Worm (Caenorhabditis elegans) whole organism, L3 larva: ENCODE data around the gene ZK632.4.

Experiments
- ceh-16 ChIP-seq: sonication (generic microtip); optimal IDR thresholded peaks from 2 replicates; lab custom pipeline; 2017; ENCODE audit warnings: missing biosample characterization, missing genetic modification characterization
- ceh-28 ChIP-seq: fragments of 150-350 bp; optimal IDR thresholded peaks from 2 replicates; lab custom pipeline; 2014; ENCODE audit warnings: missing biosample characterization, missing genetic modification reagents, missing genetic modification characterization
- egl-5 ChIP-seq: fragments of 150-350 bp; optimal IDR thresholded peaks from 2 replicates; lab custom pipeline; 2017; ENCODE audit warnings: missing biosample characterization, missing genetic modification reagents, missing genetic modification characterization, inconsistent platforms
- elt-1 ChIP-seq: fragments of 150-350 bp; optimal IDR thresholded peaks from 2 replicates; lab custom pipeline; 2014; ENCODE audit warnings: missing biosample characterization, missing genetic modification characterization
- elt-2 ChIP-seq: sonication (generic microtip); optimal IDR thresholded peaks from 2 replicates; lab custom pipeline; 2016; ENCODE audit warnings: missing genetic modification reagents, mild to moderate bottlenecking, missing genetic modification characterization, missing compliant biosample characterization
- lin-15B ChIP-seq: fragments of 150-350 bp; optimal IDR thresholded peaks from 2 replicates; lab custom pipeline; 2014; ENCODE audit warnings: missing biosample characterization, missing genetic modification characterization
- nhr-11 ChIP-seq: fragments of 150-350 bp; optimal IDR thresholded peaks from 2 replicates; lab custom pipeline; 2014; ENCODE audit warnings: missing biosample characterization, missing genetic modification characterization
- nhr-28 ChIP-seq: fragments of 150-350 bp; optimal IDR thresholded peaks from 2 replicates; lab custom pipeline; 2014; ENCODE audit warnings: missing biosample characterization, missing genetic modification characterization
- nhr-67 ChIP-seq: fragments of 150-350 bp; optimal IDR thresholded peaks from 2 replicates; lab custom pipeline; 2014; ENCODE audit warnings: missing biosample characterization, missing genetic modification characterization
- nhr-76 ChIP-seq: fragments of 150-350 bp; sonication (generic microtip); optimal IDR thresholded peaks from 5 replicates; lab custom pipeline; 2014; ENCODE audit warnings: missing biosample characterization, missing genetic modification characterization
- unc-62 ChIP-seq: fragments of 150-350 bp; sonication (generic microtip); optimal IDR thresholded peaks from 4 replicates; lab custom pipeline; 2014; ENCODE audit warnings: missing biosample characterization, missing genetic modification reagents, missing genetic modification characterization
- zag-1 ChIP-seq: fragments of 150-350 bp; optimal IDR thresholded peaks from 2 replicates; lab custom pipeline; 2014; ENCODE audit warnings: missing biosample characterization, missing genetic modification characterization
- ztf-11 ChIP-seq: fragments of 150-350 bp; optimal IDR thresholded peaks from 2 replicates; lab custom pipeline; 2014; ENCODE audit warnings: missing biosample characterization, missing genetic modification characterization
- ztf-4 ChIP-seq: fragments of 150-350 bp; optimal IDR thresholded peaks from 2 replicates; lab custom pipeline; 2014; ENCODE audit warnings: missing biosample characterization, missing genetic modification characterization

DNA sequence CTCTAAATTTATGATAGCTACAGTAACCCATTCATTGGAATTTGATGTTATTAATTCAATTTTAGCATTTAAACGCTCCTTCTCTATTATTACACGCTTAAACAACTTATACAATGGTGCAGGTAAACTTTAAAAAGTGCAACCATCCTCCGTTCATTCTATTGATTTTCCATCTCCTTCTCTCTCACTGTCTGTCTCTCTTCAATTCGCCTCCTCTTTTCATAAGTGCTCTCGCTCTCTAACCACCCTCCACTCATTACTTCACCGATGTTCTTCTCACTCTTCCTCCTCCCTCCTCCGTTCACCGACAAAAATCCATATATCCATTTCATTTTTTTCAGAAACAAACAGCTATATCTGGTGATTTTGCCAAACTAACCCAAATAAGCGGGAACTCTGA, 41.1 kb downstream of the ZK632.4 start, which contains the start of gene cbp-1:
- TF ChIP-seq egl-5 (tag; lab: Kevin White, UChicago) (peak; percentile 44), ztf-11 (tag; lab: Kevin White, UChicago) (no peak), zag-1 (no peak), nhr-28 (tag; lab: Kevin White, UChicago) (no peak), nhr-11 (tag; lab: Kevin White, UChicago) (no peak), unc-62 (GFP tag; lab: Kevin White, UChicago) (no peak), elt-2 (tag; lab: Kevin White, UChicago) (no peak), nhr-67 (tag; lab: Kevin White, UChicago) (no peak), lin-15B (tag; lab: Kevin White, UChicago) (no peak), ztf-4 (tag; lab: Kevin White, UChicago) (no peak), ceh-16 (tag; lab: Kevin White, UChicago) (no peak), nhr-76 (tag; lab: Kevin White, UChicago) (no peak), elt-1 (no peak), ceh-28 (peak; percentile 83)
